Worm (Caenorhabditis elegans): ENCODE results near the gene cpg-23.

cpg-23 gene

DNA sequence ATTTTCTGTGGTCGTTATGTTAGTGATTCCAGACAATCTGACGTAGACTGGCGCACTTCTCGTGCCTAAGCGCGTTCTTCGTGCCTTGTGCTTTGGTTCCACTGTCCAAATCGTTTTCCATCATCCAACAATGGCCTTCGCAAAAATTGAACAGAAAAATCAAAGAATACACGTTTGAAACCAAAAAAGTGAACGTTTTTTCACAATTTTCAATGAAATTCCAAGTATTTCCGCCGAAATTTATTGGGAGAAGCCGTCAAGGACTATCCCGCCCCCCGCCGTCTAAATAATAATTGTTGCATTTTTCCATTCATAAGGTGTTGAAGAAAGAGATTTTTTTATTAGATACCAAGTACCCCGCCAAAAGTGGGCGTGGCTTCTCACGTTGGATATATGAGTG is at the start of gene cpg-23:
TSS of gene cpg-23 (plus strand) at position 301 of the 400 bp plus-strand sequence.
- TF ChIP-seq ceh-16 (tag; optimal IDR thresholded peaks at IDR 0.05) (no peak), egl-5 (tag; optimal IDR thresholded peaks at IDR 0.05) (no peak), fos-1 (tag; optimal IDR thresholded peaks at IDR 0.05) (no peak), nhr-12 (tag; optimal IDR thresholded peaks at IDR 0.05) (no peak), nhr-28 (tag; optimal IDR thresholded peaks at IDR 0.05) (no peak), nhr-76 (tag; optimal IDR thresholded peaks at IDR 0.05) (no peak), mdl-1 (tag; optimal IDR thresholded peaks at IDR 0.05) (no peak), elt-2 (tag; optimal IDR thresholded peaks at IDR 0.05) (no peak), nhr-43 (tag; optimal IDR thresholded peaks at IDR 0.05; ENCODE audit: poor library complexity, severe bottlenecking) (no peak), nhr-23 (tag; optimal IDR thresholded peaks at IDR 0.05) (no peak), nhr-237 (tag; optimal IDR thresholded peaks at IDR 0.05) (no peak), nhr-67 (tag; optimal IDR thresholded peaks at IDR 0.05) (no peak), tbx-2 (tag; optimal IDR thresholded peaks at IDR 0.05) (no peak), ZK546.5 (tag; optimal IDR thresholded peaks at IDR 0.05) (no peak), ama-1 (optimal IDR thresholded peaks at IDR 0.05) (no peak), ceh-28 (tag; optimal IDR thresholded peaks at IDR 0.05) (no peak), R02D3.7 (tag; optimal IDR thresholded peaks at IDR 0.05) (no peak), egl-27 (tag; optimal IDR thresholded peaks at IDR 0.05) (no peak), skn-1 (tag; optimal IDR thresholded peaks at IDR 0.05) (no peak), elt-1 (tag; optimal IDR thresholded peaks at IDR 0.05) (no peak)

DNA sequence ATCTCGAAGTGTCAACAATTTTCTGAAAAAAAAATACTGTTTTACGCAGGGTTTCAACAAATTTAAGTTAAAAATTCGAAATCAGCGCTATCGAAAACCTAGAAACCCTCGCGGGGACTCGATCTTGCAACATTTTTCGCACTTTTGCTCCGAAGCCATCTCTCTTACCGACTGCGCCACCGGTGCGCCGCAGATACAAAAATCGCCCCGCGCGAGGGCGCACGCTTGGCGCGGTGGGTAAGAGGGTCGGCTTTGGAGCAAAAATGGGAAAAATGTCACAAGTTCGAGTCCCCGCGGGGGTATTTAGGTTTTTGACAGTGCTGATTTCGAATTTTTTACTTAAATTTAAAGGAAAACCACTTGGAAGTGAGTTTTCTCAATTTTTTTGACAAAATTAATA is 49.7 kb upstream of the cpg-23 start:
- no peak for TF ChIP-seq nhr-237 (tag; optimal IDR thresholded peaks at IDR 0.05)

DNA sequence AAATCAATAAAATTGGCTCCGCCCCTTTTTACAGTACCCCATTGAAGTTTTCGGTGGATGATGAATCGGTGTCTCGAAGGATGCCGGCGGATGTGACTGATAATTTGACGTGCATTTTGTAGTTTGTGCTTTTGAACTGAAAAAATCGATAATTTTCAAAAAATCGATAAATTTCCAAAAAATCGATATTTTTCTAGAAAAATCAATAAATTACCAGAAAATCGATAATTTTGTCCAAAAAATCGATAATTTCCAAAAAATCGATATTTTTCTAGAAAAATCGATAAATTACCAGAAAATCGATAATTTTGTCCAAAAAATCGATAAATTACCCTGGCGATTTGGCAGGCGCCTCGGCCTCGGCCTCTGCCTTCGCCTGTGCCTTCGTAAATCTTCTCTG is 41.1 kb upstream of the cpg-23 start:
- no peak for TF ChIP-seq nhr-23 (tag; optimal IDR thresholded peaks at IDR 0.05)
- no peak for TF ChIP-seq egl-27 (tag; optimal IDR thresholded peaks at IDR 0.05)
- TF ChIP-seq ceh-28 (tag; optimal IDR thresholded peaks at IDR 0.05): peak; percentile 95

DNA sequence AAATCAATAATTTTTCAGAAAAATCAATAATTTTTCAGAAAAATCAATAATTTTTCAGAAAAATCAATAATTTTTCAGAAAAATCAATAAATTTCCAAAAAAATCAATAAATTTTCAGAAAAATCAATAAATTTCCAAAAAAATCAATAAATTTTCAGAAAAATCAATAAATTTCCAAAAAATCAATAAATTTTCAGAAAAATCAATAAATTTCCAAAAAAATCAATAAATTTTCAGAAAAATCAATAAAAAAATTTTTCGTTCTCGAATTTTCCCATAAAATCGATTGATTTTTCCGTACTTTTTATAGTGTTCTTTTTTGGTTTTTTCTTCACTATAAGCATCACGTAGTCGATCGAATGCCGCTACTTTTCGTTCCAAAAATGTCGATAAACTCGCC is 40.5 kb upstream of the cpg-23 start:
- peak; percentile 78 for TF ChIP-seq ceh-28 (tag; optimal IDR thresholded peaks at IDR 0.05)

DNA sequence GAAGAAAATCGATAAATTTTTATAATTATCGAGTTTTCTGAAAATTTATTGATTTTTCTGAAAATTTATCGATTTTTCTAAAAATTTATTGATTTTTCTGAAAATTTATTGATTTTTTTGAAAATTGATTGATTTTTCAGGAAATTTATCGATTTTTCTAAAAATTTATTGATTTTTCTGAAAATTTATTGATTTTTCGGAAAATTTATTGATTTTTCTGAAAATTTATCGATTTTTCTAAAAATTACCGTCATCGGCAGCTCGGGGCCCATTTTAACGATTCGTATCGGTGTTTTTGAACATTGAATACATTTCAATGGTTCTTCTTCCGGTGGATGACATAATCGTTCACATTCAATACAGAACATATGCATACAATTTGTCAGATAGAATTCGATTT is 39.9 kb upstream of the cpg-23 start:
- peak; percentile 69 for TF ChIP-seq ceh-28 (tag; optimal IDR thresholded peaks at IDR 0.05)

DNA sequence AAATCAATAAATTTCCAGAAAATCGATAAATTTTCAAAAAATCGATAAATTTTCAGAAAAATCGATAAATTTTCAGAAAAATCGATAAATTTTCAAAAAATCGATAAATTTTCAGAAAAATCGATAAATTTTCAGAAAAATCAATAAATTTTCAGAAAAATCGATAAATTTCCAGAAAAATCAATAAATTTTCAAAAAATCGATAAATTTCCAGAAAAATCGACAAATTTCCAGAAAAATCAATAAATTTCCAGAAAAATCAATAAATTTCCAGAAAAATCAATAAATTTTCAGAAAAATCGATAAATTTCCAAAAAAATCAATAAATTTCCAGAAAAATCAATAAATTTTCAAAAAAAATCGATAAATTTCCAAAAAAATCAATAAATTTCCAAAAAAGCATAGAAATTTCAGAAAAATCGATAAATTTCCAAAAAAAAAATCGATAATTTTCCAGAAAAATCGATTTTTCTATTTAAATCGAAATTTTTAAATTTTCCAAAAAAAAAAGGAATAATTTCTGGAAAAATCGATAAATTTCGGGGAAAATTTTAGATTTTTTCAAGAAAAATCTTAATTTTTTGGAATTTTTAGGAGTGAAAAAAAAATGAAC is 38.9 kb upstream of the cpg-23 start, which contains the start of gene zhp-4:
TSS of gene zhp-4 (minus strand) at position 198 of the 613 bp plus-strand sequence.
- TF ChIP-seq ceh-28 (tag; optimal IDR thresholded peaks at IDR 0.05): peak; percentile 98

DNA sequence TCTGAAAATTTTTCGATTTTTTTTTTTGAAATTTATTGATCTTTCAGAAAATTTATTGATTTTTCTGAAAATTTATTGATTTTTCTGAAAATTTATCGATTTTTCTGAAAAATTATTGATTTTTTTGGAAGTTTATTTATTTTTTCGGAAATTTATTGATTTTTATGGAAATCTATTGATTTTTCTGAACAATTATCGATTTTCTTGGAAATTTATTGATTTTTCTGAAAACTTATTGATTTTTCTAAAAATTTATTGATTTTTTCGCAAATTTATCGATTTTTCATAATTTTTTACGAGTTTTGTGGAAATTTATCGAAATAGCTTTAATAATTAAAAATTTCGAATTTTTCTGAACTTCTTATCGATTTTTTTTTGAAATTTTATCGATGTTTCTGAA is 33.5 kb upstream of the cpg-23 start:
- TF ChIP-seq ceh-28 (tag; optimal IDR thresholded peaks at IDR 0.05) (peak; percentile 86), nhr-237 (tag; optimal IDR thresholded peaks at IDR 0.05) (no peak)

DNA sequence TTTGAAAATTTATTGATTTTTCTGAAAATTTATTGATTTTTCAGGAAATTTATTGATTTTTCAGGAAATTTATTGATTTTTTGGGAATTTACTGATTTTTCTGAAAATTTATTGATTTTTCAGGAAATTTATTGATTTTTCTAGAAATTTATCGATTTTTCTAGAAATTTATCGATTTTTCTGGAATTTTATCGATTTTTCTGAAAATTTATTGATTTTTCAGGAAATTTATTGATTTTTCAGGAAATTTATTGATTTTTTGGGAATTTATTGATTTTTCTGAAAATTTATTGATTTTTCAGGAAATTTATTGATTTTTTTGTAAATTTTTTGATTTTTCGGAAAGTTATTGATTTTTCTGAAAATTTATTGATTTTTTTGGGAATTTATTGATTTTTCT is 28.0 kb upstream of the cpg-23 start:
- TF ChIP-seq ceh-28 (tag; optimal IDR thresholded peaks at IDR 0.05): peak; percentile 90

DNA sequence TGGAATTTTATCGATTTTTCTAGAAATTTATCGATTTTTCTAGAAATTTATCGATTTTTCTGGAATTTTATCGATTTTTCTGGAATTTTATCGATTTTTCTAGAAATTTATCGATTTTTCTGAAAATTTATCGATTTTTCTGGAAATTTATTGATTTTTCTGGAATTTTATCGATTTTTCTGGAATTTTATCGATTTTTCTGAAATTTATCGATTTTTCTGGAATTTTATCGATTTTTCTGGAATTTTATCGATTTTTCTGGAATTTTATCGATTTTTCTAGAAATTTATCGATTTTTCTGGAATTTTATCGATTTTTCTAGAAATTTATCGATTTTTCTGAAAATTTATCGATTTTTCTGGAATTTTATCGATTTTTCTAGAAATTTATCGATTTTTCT is 27.0 kb upstream of the cpg-23 start:
- peak; percentile 53 for TF ChIP-seq ceh-28 (tag; optimal IDR thresholded peaks at IDR 0.05)

DNA sequence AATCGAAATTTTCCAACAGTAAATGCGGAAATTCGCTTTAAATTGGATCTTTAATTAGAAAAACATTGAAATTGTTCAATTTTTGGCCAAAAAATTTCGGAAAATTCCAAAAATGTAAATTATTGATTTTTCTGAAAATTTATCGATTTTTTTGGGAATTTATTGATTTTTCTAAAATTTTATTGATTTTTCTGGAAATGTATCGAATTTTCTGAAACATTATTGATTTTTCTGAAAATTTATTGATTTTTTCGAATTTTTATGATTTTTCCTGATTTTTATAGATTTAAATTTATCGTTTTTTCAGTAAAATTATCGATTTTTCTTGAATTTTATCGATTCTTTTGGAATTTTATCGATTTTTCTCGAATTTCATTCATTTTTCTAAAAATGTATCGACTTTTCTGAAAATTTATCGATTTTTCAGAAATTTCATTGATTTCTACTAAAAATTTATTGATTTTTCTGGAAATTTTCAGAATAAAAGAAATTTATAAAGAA is 23.7 kb upstream of the cpg-23 start:
- TF ChIP-seq ceh-28 (tag; optimal IDR thresholded peaks at IDR 0.05) (peak; percentile 92), pqm-1 (tag; optimal IDR thresholded peaks at IDR 0.05) (no peak)

DNA sequence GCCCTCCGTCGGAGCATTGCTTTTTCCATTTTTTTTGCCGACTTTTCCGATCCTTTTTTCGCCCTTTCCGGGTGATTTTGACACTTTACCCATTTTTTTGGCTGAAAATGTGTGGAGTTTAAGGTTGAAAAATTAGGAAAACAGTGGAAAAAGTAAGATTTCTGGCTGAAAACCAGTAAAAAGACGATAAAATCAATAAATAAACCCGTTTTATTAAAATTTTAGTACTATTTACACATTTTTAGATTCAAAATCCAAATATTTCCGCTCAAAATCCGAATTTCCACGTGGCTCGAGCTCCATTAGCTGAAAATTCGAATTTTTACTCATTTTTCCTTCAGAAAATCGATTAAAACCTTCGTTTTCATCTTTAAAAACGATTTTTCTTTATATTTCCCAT is 22.3 kb upstream of the cpg-23 start, which contains the start of gene pro-3:
TSS of gene pro-3 (minus strand) at position 101 of the 400 bp plus-strand sequence.
- TF ChIP-seq nhr-77 (tag; optimal IDR thresholded peaks at IDR 0.05): no peak
- no peak for TF ChIP-seq egl-27 (tag; optimal IDR thresholded peaks at IDR 0.05)
- no peak for TF ChIP-seq ama-1 (optimal IDR thresholded peaks at IDR 0.05)
- no peak for TF ChIP-seq nhr-25 (tag; optimal IDR thresholded peaks at IDR 0.05)
- no peak for TF ChIP-seq ZK546.5 (tag; optimal IDR thresholded peaks at IDR 0.05)
- TF ChIP-seq ztf-4 (tag; optimal IDR thresholded peaks at IDR 0.05): no peak
- no peak for TF ChIP-seq R02D3.7 (tag; optimal IDR thresholded peaks at IDR 0.05)
- TF ChIP-seq nhr-43 (tag; optimal IDR thresholded peaks at IDR 0.05; ENCODE audit: poor library complexity, severe bottlenecking): no peak
- TF ChIP-seq unc-39 (tag; optimal IDR thresholded peaks at IDR 0.05): no peak
- no peak for TF ChIP-seq tbx-2 (tag; optimal IDR thresholded peaks at IDR 0.05)
- TF ChIP-seq hmg-11 (tag; optimal IDR thresholded peaks at IDR 0.05): no peak
- TF ChIP-seq ceh-28 (tag; optimal IDR thresholded peaks at IDR 0.05): no peak
- no peak for TF ChIP-seq nhr-11 (tag; optimal IDR thresholded peaks at IDR 0.05)
- no peak for TF ChIP-seq daf-12 (tag; optimal IDR thresholded peaks at IDR 0.05)
- TF ChIP-seq sea-2 (GFP tag; optimal IDR thresholded peaks at IDR 0.05): no peak
- TF ChIP-seq skn-1 (tag; optimal IDR thresholded peaks at IDR 0.05): no peak
- no peak for TF ChIP-seq aly-2 (tag; optimal IDR thresholded peaks at IDR 0.05)
- TF ChIP-seq lin-15B (tag; optimal IDR thresholded peaks at IDR 0.05): no peak
- no peak for TF ChIP-seq nhr-23 (tag; optimal IDR thresholded peaks at IDR 0.05)
- TF ChIP-seq nhr-28 (tag; optimal IDR thresholded peaks at IDR 0.05): no peak

Measured in whole organism, L3 larva.